Worm (Caenorhabditis elegans) whole organism, L4 larva: Measurements from ENCODE around the gene F26F2.1.

Experiments used
- F10B5.3 ChIP-seq: sonication (generic microtip); optimal IDR thresholded peaks from 2 replicates; lab custom pipeline; 2016; ENCODE audit warnings: mild to moderate bottlenecking, missing genetic modification characterization, missing compliant biosample characterization
- Y105C5A.15 ChIP-seq: fragments of 200-800 bp; sonication (Bioruptor generic); IDR thresholded peaks from 2 replicates; pipeline ENCODE4 v1.3.6; 2022; ENCODE audit warnings: missing genetic modification characterization, missing compliant biosample characterization

DNA sequence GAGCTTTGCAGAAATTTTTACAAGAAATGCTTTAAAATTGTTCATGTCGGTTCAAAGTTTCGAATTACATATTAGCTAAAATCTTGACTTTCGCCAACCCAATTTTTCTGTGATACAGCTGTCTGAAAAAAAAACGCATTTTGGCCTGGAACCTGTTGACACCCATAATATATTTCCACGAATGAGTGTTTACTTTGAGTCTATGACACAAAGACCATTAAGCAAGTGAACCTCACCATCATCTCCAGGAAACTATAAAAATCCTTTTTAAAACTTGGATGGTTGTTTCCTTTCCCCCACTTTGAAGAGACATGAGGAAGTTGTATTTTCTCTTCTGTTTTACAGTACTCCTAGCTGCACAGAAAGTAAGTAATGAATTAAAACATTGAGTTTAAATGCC lies 12.6 kb upstream of the F26F2.1 start, which contains the start of gene clec-263:
- TF ChIP-seq Y105C5A.15 (GFP tag; lab: Robert Waterston, UW) = no peak
- TF ChIP-seq F10B5.3 (tag; lab: Kevin White, UChicago) = no peak
